Worm (Caenorhabditis elegans) whole organism, L4/young adult: ENCODE measurements around the gene W02H3.3.

ENCODE experiments used
- W03F9.2 ChIP-seq: fragments of 150-350 bp; optimal IDR thresholded peaks from 2 replicates; lab custom pipeline; 2014; ENCODE audit warnings: missing biosample characterization, missing genetic modification characterization
- dao-5 ChIP-seq: sonication (generic microtip); optimal IDR thresholded peaks from 2 replicates; lab custom pipeline; 2016; ENCODE audit warnings: missing genotype, missing genetic modification characterization, moderate library complexity, missing compliant biosample characterization
- him-1 ChIP-seq: sonication (generic microtip); optimal IDR thresholded peaks from 2 replicates; lab custom pipeline; 2016; ENCODE audit warnings: missing genotype, missing genetic modification reagents, missing genetic modification characterization, missing compliant biosample characterization

- peak; percentile 98 for TF ChIP-seq W03F9.2 (tag; lab: Kevin White, UChicago)
- TF ChIP-seq dao-5 (tag; lab: Kevin White, UChicago): peak; percentile 95
- peak; percentile 100 for TF ChIP-seq him-1 (tag; lab: Kevin White, UChicago)
These were observed 3.9 kb downstream of the W02H3.3 start for ce11 chrX:11093985-11094593.
